Fruit fly (Drosophila melanogaster): ENCODE results near the gene CG42587.
"Not testable (repeated sequence)": the region's sequence is repeated elsewhere in the genome, so short reads cannot be mapped to it uniquely, and the experiment has no call there.

The CG42587 gene

dm6 chr2L:14735543-14735942 lies 9.5 kb downstream of the CG42587 start, which contains the start of gene CG31835:
Gene CG31835, plus strand, starts transcription at chr2L:14735843.
- not testable (repeated sequence) for TF ChIP-seq EcR (GFP tag; optimal IDR thresholded peaks at IDR 0.05); CG8478 (optimal IDR thresholded peaks at IDR 0.05); Dll (optimal IDR thresholded peaks at IDR 0.05)

dm6 chr2L:14730077-14730476 lies 14.9 kb downstream of the CG42587 start, which contains the start of gene CG42685:
Gene CG42685, minus strand, starts transcription at chr2L:14730177.
- no peak for TF ChIP-seq pan (optimal IDR thresholded peaks at IDR 0.05)
- TF ChIP-seq EcR (GFP tag; optimal IDR thresholded peaks at IDR 0.05): no peak
- TF ChIP-seq CG8478 (optimal IDR thresholded peaks at IDR 0.05): no peak

- TF ChIP-seq psq (optimal IDR thresholded peaks at IDR 0.05): no peak
- no peak for TF ChIP-seq usp (GFP tag; optimal IDR thresholded peaks at IDR 0.05)
- TF ChIP-seq Dll (optimal IDR thresholded peaks at IDR 0.05): no peak
- no peak for TF ChIP-seq CG8478 (optimal IDR thresholded peaks at IDR 0.05)
- TF ChIP-seq EcR (GFP tag; optimal IDR thresholded peaks at IDR 0.05): no peak
- TF ChIP-seq pan (optimal IDR thresholded peaks at IDR 0.05): no peak
These were observed 31.5 kb downstream of the CG42587 start, which contains the start of gene CG34165 for dm6 chr2L:14713467-14713866. Gene CG34165, plus strand, starts transcription at chr2L:14713750.

dm6 chr2L:14712245-14712644 lies 32.8 kb downstream of the CG42587 start, which contains the start of gene CG15282:
Gene CG15282, plus strand, starts transcription at chr2L:14712471.
- TF ChIP-seq Dll (optimal IDR thresholded peaks at IDR 0.05) (no peak), pan (optimal IDR thresholded peaks at IDR 0.05) (no peak), EcR (GFP tag; optimal IDR thresholded peaks at IDR 0.05) (no peak), CG8478 (optimal IDR thresholded peaks at IDR 0.05) (no peak), psq (optimal IDR thresholded peaks at IDR 0.05) (no peak), usp (GFP tag; optimal IDR thresholded peaks at IDR 0.05) (no peak)

dm6 chr2L:14706194-14706593 lies 38.8 kb downstream of the CG42587 start:
- no peak for TF ChIP-seq psq (optimal IDR thresholded peaks at IDR 0.05)
- no peak for TF ChIP-seq EcR (GFP tag; optimal IDR thresholded peaks at IDR 0.05)
- no peak for TF ChIP-seq pan (optimal IDR thresholded peaks at IDR 0.05)
- TF ChIP-seq CG8478 (optimal IDR thresholded peaks at IDR 0.05): no peak
- no peak for TF ChIP-seq usp (GFP tag; optimal IDR thresholded peaks at IDR 0.05)
- TF ChIP-seq Dll (optimal IDR thresholded peaks at IDR 0.05): no peak

- TF ChIP-seq CG8478 (optimal IDR thresholded peaks at IDR 0.05) (no peak), pan (optimal IDR thresholded peaks at IDR 0.05) (no peak), usp (GFP tag; optimal IDR thresholded peaks at IDR 0.05) (no peak), EcR (GFP tag; optimal IDR thresholded peaks at IDR 0.05) (no peak), psq (optimal IDR thresholded peaks at IDR 0.05) (no peak), Dll (optimal IDR thresholded peaks at IDR 0.05) (no peak)
These were observed 43.5 kb downstream of the CG42587 start for dm6 chr2L:14701495-14701894.

- TF ChIP-seq EcR (GFP tag; optimal IDR thresholded peaks at IDR 0.05): no peak
These were observed 45.4 kb downstream of the CG42587 start for dm6 chr2L:14699501-14700077.

dm6 chr2L:14698980-14699379 lies 46.0 kb downstream of the CG42587 start:
- no peak for TF ChIP-seq psq (optimal IDR thresholded peaks at IDR 0.05)
- TF ChIP-seq CG8478 (optimal IDR thresholded peaks at IDR 0.05): no peak

- TF ChIP-seq CG8478 (optimal IDR thresholded peaks at IDR 0.05) (no peak), EcR (GFP tag; optimal IDR thresholded peaks at IDR 0.05) (no peak), psq (optimal IDR thresholded peaks at IDR 0.05) (no peak), Dll (optimal IDR thresholded peaks at IDR 0.05) (no peak)
These were observed 47.1 kb downstream of the CG42587 start for dm6 chr2L:14697938-14698337.

Measured in whole organism.